Worm (Caenorhabditis elegans): Measurements from ENCODE around the gene col-68.

Gene col-68

DNA sequence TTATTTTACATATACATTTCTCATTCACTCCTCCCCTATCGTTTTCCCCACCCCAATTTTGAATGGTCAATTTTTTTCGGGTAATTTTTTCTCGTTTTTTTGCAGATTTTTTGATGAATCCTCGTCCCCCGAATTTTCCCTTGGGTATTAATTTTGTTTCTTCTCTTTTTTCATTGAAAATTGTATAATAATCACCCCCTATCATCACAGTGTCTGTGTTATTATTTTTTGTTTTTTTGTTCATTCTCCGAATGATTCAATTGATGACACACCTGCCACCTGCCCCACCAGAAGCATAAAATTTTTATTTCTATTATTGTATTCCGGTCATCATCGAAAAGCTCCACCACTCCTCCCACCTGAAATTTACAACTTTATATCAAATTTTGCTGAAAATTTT, 47.9 kb downstream of the col-68 start, which contains the start of gene T25D3.3:
Gene T25D3.3, plus strand, starts transcription at position 301 of the 400 bp plus-strand sequence.
- no peak for TF ChIP-seq tra-4 (tag; optimal IDR thresholded peaks at IDR 0.05)

Data from whole organism, early embryonic.